Worm (Caenorhabditis elegans) whole organism, mixed stage, embryonic: ENCODE measurements around the gene eel-1.

Experiments
- blmp-1 ChIP-seq: fragments of 150-350 bp; optimal IDR thresholded peaks from 2 replicates; lab custom pipeline; 2014; ENCODE audit warnings: missing biosample characterization, missing genetic modification characterization
- lin-13 ChIP-seq: fragments of 150-350 bp; optimal IDR thresholded peaks from 2 replicates; lab custom pipeline; 2014; ENCODE audit warnings: missing biosample characterization, missing genetic modification characterization
- nhr-2 ChIP-seq: fragments of 150-350 bp; optimal IDR thresholded peaks from 2 replicates; lab custom pipeline; 2014; ENCODE audit warnings: missing biosample characterization, missing genetic modification characterization
- nhr-28 ChIP-seq: fragments of 150-350 bp; optimal IDR thresholded peaks from 2 replicates; lab custom pipeline; 2014; ENCODE audit warnings: missing biosample characterization, missing genetic modification characterization
- pha-4 ChIP-seq: fragments of 150-350 bp; optimal IDR thresholded peaks from 2 replicates; lab custom pipeline; 2018; ENCODE audit warnings: missing biosample characterization, missing genetic modification reagents, missing genetic modification characterization
- snpc-4 ChIP-seq: fragments of 150-350 bp; optimal IDR thresholded peaks from 2 replicates; lab custom pipeline; 2014; ENCODE audit warnings: missing biosample characterization, missing genetic modification characterization
- unc-120 ChIP-seq: sonication (generic microtip); optimal IDR thresholded peaks from 2 replicates; lab custom pipeline; 2017; ENCODE audit warnings: missing genetic modification characterization, missing compliant biosample characterization; ENCODE audit not compliant: poor library complexity, severe bottlenecking
- unc-39 ChIP-seq: fragments of 150-350 bp; optimal IDR thresholded peaks from 2 replicates; lab custom pipeline; 2014; ENCODE audit warnings: missing biosample characterization, missing genetic modification characterization
- unc-62 ChIP-seq: fragments of 150-350 bp; optimal IDR thresholded peaks from 2 replicates; lab custom pipeline; 2014; ENCODE audit warnings: missing biosample characterization, missing genetic modification reagents, missing genetic modification characterization
- ztf-11 ChIP-seq: fragments of 150-350 bp; optimal IDR thresholded peaks from 2 replicates; lab custom pipeline; 2014; ENCODE audit warnings: missing biosample characterization, missing genetic modification characterization

- TF ChIP-seq pha-4 (tag; lab: Kevin White, UChicago) (no peak), unc-62 (GFP tag; lab: Kevin White, UChicago) (no peak), nhr-28 (no peak), lin-13 (tag; lab: Kevin White, UChicago) (no peak), blmp-1 (no peak), unc-120 (tag; lab: Kevin White, UChicago) (no peak), ztf-11 (tag; lab: Kevin White, UChicago) (no peak), snpc-4 (no peak), unc-39 (tag; lab: Kevin White, UChicago) (no peak), nhr-2 (tag; lab: Kevin White, UChicago) (no peak)
These were observed 21.1 kb downstream of the eel-1 start, which contains the start of gene ndnf-1 for ce11 chrIV:3028842-3029241.
